Worm (Caenorhabditis elegans) whole organism, L4/young adult: ENCODE results near the gene acr-14.

Experiments used
- W03F9.2 ChIP-seq: fragments of 150-350 bp; optimal IDR thresholded peaks from 2 replicates; lab custom pipeline; 2014; ENCODE audit warnings: missing biosample characterization, missing genetic modification characterization
- dao-5 ChIP-seq: sonication (generic microtip); optimal IDR thresholded peaks from 2 replicates; lab custom pipeline; 2016; ENCODE audit warnings: missing genotype, missing genetic modification characterization, moderate library complexity, missing compliant biosample characterization
- him-1 ChIP-seq: sonication (generic microtip); optimal IDR thresholded peaks from 2 replicates; lab custom pipeline; 2016; ENCODE audit warnings: missing genotype, missing genetic modification reagents, missing genetic modification characterization, missing compliant biosample characterization

ce11 chrII:8180281-8180680 lies 3.3 kb upstream of the acr-14 start, which contains the start of gene T05C12.4:
- no peak for TF ChIP-seq him-1
- TF ChIP-seq W03F9.2 (tag; lab: Kevin White, UChicago): no peak
- TF ChIP-seq dao-5 (tag; lab: Kevin White, UChicago): no peak
